Worm (Caenorhabditis elegans): ENCODE measurements around the gene T27E4.1.

- TF ChIP-seq ama-1 (optimal IDR thresholded peaks at IDR 0.05) (no peak), ceh-36 (tag; optimal IDR thresholded peaks at IDR 0.05) (no peak), sea-1 (GFP tag; conservative IDR thresholded peaks at IDR 0.05) (no peak), B0310.2 (tag; optimal IDR thresholded peaks at IDR 0.05) (no peak), tra-4 (tag; optimal IDR thresholded peaks at IDR 0.05) (no peak), tbx-37 (GFP tag; conservative IDR thresholded peaks at IDR 0.05) (no peak), tbx-11 (GFP tag; IDR thresholded peaks at IDR 0.05) (no peak), F13C5.2 (tag; optimal IDR thresholded peaks at IDR 0.05) (no peak), ets-7 (tag; optimal IDR thresholded peaks at IDR 0.05) (no peak), hmbx-1 (tag; optimal IDR thresholded peaks at IDR 0.05) (no peak), flt-1 (GFP tag; IDR thresholded peaks at IDR 0.05) (no peak), hnd-1 (tag; optimal IDR thresholded peaks at IDR 0.05) (no peak)
These were observed 9.8 kb upstream of the T27E4.1 start for ce11 chrV:9082350-9082749.

Data from whole organism, early embryonic.